Worm (Caenorhabditis elegans): ENCODE data around the gene F40C5.2.

Gene F40C5.2

ce11 chrV:3548798-3549197 is 22.0 kb upstream of the F40C5.2 start, which contains the start of gene srw-130:
srw-130 (minus strand) TSS chrV:3548898.
- TF ChIP-seq lsy-2 (tag; optimal IDR thresholded peaks at IDR 0.05) (no peak), snpc-4 (tag; optimal IDR thresholded peaks at IDR 0.05) (no peak), bed-3 (GFP tag; optimal IDR thresholded peaks at IDR 0.05) (no peak), unc-62 (GFP tag; optimal IDR thresholded peaks at IDR 0.05) (no peak), ceh-39 (tag; optimal IDR thresholded peaks at IDR 0.05) (no peak), elt-3 (tag; optimal IDR thresholded peaks at IDR 0.05) (no peak), lin-32 (GFP tag; optimal IDR thresholded peaks at IDR 0.05) (no peak), cnd-1 (tag; optimal IDR thresholded peaks at IDR 0.05) (no peak), ces-1 (GFP tag; optimal IDR thresholded peaks at IDR 0.05) (no peak), ceh-83 (GFP tag; optimal IDR thresholded peaks at IDR 0.05) (no peak), ceh-43 (GFP tag; optimal IDR thresholded peaks at IDR 0.05) (no peak), sem-2 (GFP tag; optimal IDR thresholded peaks at IDR 0.05) (no peak), M03D4.4 (tag; optimal IDR thresholded peaks at IDR 0.05) (no peak), tbx-8 (GFP tag; optimal IDR thresholded peaks at IDR 0.05) (no peak), hlh-1 (tag; optimal IDR thresholded peaks at IDR 0.05) (no peak), lin-13 (tag; optimal IDR thresholded peaks at IDR 0.05) (no peak)

ce11 chrV:3549553-3549952 is 21.2 kb upstream of the F40C5.2 start, which contains the start of gene sri-21:
sri-21 (plus strand) TSS chrV:3549853.
- TF ChIP-seq ces-1 (GFP tag; optimal IDR thresholded peaks at IDR 0.05) (no peak), tbx-8 (GFP tag; optimal IDR thresholded peaks at IDR 0.05) (no peak), lsy-2 (tag; optimal IDR thresholded peaks at IDR 0.05) (no peak), lin-13 (tag; optimal IDR thresholded peaks at IDR 0.05) (no peak), unc-39 (tag; optimal IDR thresholded peaks at IDR 0.05) (no peak), elt-3 (tag; optimal IDR thresholded peaks at IDR 0.05) (no peak), sptf-1 (tag; optimal IDR thresholded peaks at IDR 0.05) (no peak), unc-62 (GFP tag; optimal IDR thresholded peaks at IDR 0.05) (no peak), ham-2 (GFP tag; optimal IDR thresholded peaks at IDR 0.05) (no peak), zip-8 (tag; optimal IDR thresholded peaks at IDR 0.05) (no peak), mls-2 (tag; optimal IDR thresholded peaks at IDR 0.05) (no peak), lin-32 (GFP tag; optimal IDR thresholded peaks at IDR 0.05) (no peak)

- TF ChIP-seq mab-5 (tag; optimal IDR thresholded peaks at IDR 0.05) (no peak), sem-2 (GFP tag; optimal IDR thresholded peaks at IDR 0.05) (no peak), unc-120 (tag; optimal IDR thresholded peaks at IDR 0.05; ENCODE audit: poor library complexity, severe bottlenecking) (no peak), bed-3 (GFP tag; optimal IDR thresholded peaks at IDR 0.05) (no peak), unc-62 (GFP tag; optimal IDR thresholded peaks at IDR 0.05) (no peak), ceh-43 (GFP tag; optimal IDR thresholded peaks at IDR 0.05) (no peak), lin-32 (GFP tag; optimal IDR thresholded peaks at IDR 0.05) (no peak), M03D4.4 (tag; optimal IDR thresholded peaks at IDR 0.05) (no peak), nhr-237 (tag; optimal IDR thresholded peaks at IDR 0.05) (no peak), snpc-4 (tag; optimal IDR thresholded peaks at IDR 0.05) (no peak), blmp-1 (tag; optimal IDR thresholded peaks at IDR 0.05) (no peak)
Observed at ce11 chrV:3551765-3552164, 19.0 kb upstream of the F40C5.2 start, which contains the start of gene grl-28. grl-28 (minus strand) TSS chrV:3551865.

- TF ChIP-seq ceh-39 (tag; optimal IDR thresholded peaks at IDR 0.05), result peak; percentile 5
- TF ChIP-seq sptf-1 (tag; optimal IDR thresholded peaks at IDR 0.05), result no peak
Observed at ce11 chrV:3552740-3553469, 17.9 kb upstream of the F40C5.2 start, which contains the start of gene T24A6.20. T24A6.20 (plus strand) TSS chrV:3553134.

ce11 chrV:3554869-3555268 is 15.9 kb upstream of the F40C5.2 start, which contains the start of gene grl-29:
grl-29 (minus strand) TSS chrV:3555236.
- TF ChIP-seq sem-2 (GFP tag; optimal IDR thresholded peaks at IDR 0.05) (no peak), ceh-83 (GFP tag; optimal IDR thresholded peaks at IDR 0.05) (no peak), bed-3 (GFP tag; optimal IDR thresholded peaks at IDR 0.05) (no peak), mep-1 (tag; optimal IDR thresholded peaks at IDR 0.05) (no peak), unc-120 (tag; optimal IDR thresholded peaks at IDR 0.05; ENCODE audit: poor library complexity, severe bottlenecking) (no peak), nhr-28 (tag; optimal IDR thresholded peaks at IDR 0.05) (no peak), nhr-237 (tag; optimal IDR thresholded peaks at IDR 0.05) (no peak), nhr-76 (tag; optimal IDR thresholded peaks at IDR 0.05) (no peak), ces-1 (GFP tag; optimal IDR thresholded peaks at IDR 0.05) (no peak), ham-2 (GFP tag; optimal IDR thresholded peaks at IDR 0.05) (no peak), nhr-2 (tag; optimal IDR thresholded peaks at IDR 0.05) (no peak), ceh-43 (GFP tag; optimal IDR thresholded peaks at IDR 0.05) (no peak), drap-1 (GFP tag; optimal IDR thresholded peaks at IDR 0.05) (no peak), snpc-4 (tag; optimal IDR thresholded peaks at IDR 0.05) (no peak), M03D4.4 (tag; optimal IDR thresholded peaks at IDR 0.05) (no peak), zip-8 (tag; optimal IDR thresholded peaks at IDR 0.05) (no peak), flh-1 (GFP tag; optimal IDR thresholded peaks at IDR 0.05) (no peak)

Data from whole organism, mixed stage, embryonic.